Worm (Caenorhabditis elegans): Measurements from ENCODE around the gene etr-1.

etr-1 gene

ce11 chrII:161275-161674 lies 899 bp upstream of the etr-1 start:
- TF ChIP-seq nhr-11 (tag; optimal IDR thresholded peaks at IDR 0.05): peak; percentile 3
- no peak for TF ChIP-seq elt-1 (tag; optimal IDR thresholded peaks at IDR 0.05)

ce11 chrII:163229-163628 lies 1.1 kb downstream of the etr-1 start:
- TF ChIP-seq unc-39 (tag; optimal IDR thresholded peaks at IDR 0.05) (no peak), mml-1 (tag; optimal IDR thresholded peaks at IDR 0.05) (no peak), nfya-1 (tag; optimal IDR thresholded peaks at IDR 0.05; ENCODE audit: insufficient read depth) (no peak), sea-2 (GFP tag; optimal IDR thresholded peaks at IDR 0.05) (no peak), R02D3.7 (tag; optimal IDR thresholded peaks at IDR 0.05) (no peak), ceh-28 (tag; optimal IDR thresholded peaks at IDR 0.05) (no peak)

- TF ChIP-seq fkh-2 (tag; optimal IDR thresholded peaks at IDR 0.05) (no peak), jun-1 (tag; optimal IDR thresholded peaks at IDR 0.05) (no peak), ceh-82 (tag; optimal IDR thresholded peaks at IDR 0.05) (no peak), nhr-237 (tag; optimal IDR thresholded peaks at IDR 0.05) (no peak), ceh-16 (tag; optimal IDR thresholded peaks at IDR 0.05) (no peak), daf-12 (tag; optimal IDR thresholded peaks at IDR 0.05) (no peak), fos-1 (tag; optimal IDR thresholded peaks at IDR 0.05) (no peak), mdl-1 (tag; optimal IDR thresholded peaks at IDR 0.05) (no peak), eor-1 (tag; optimal IDR thresholded peaks at IDR 0.05) (no peak), sea-2 (GFP tag; optimal IDR thresholded peaks at IDR 0.05) (no peak), egl-27 (tag; optimal IDR thresholded peaks at IDR 0.05) (no peak), nhr-23 (tag; optimal IDR thresholded peaks at IDR 0.05) (no peak), nhr-28 (tag; optimal IDR thresholded peaks at IDR 0.05) (no peak), nhr-25 (tag; optimal IDR thresholded peaks at IDR 0.05) (no peak), zag-1 (tag; optimal IDR thresholded peaks at IDR 0.05) (no peak), lin-39 (tag; optimal IDR thresholded peaks at IDR 0.05) (no peak), snpc-4 (tag; optimal IDR thresholded peaks at IDR 0.05) (no peak)
These were observed 11.5 kb downstream of the etr-1 start, which contains the start of gene T01D1.7 for ce11 chrII:173679-174078. TSS of gene T01D1.7 (minus strand) at chrII:173779.

ce11 chrII:175868-176267 lies 13.7 kb downstream of the etr-1 start, which contains the start of gene T01D1.3:
TSS of gene T01D1.3 (minus strand) at chrII:175968.
- TF ChIP-seq pha-4 (tag; optimal IDR thresholded peaks at IDR 0.05): no peak
- no peak for TF ChIP-seq nhr-43 (tag; optimal IDR thresholded peaks at IDR 0.05; ENCODE audit: poor library complexity, severe bottlenecking)
- no peak for TF ChIP-seq sea-2 (GFP tag; optimal IDR thresholded peaks at IDR 0.05)
- TF ChIP-seq nhr-25 (tag; optimal IDR thresholded peaks at IDR 0.05): no peak
- no peak for TF ChIP-seq nhr-11 (tag; optimal IDR thresholded peaks at IDR 0.05)
- no peak for TF ChIP-seq fkh-10 (GFP tag; optimal IDR thresholded peaks at IDR 0.05)
- no peak for TF ChIP-seq mml-1 (tag; optimal IDR thresholded peaks at IDR 0.05)

ce11 chrII:176622-177021 lies 14.4 kb downstream of the etr-1 start:
- TF ChIP-seq ztf-4 (tag; optimal IDR thresholded peaks at IDR 0.05) (no peak), lin-39 (tag; optimal IDR thresholded peaks at IDR 0.05) (no peak), nhr-237 (tag; optimal IDR thresholded peaks at IDR 0.05) (no peak)

- TF ChIP-seq pha-4 (tag; optimal IDR thresholded peaks at IDR 0.05) (no peak), elt-1 (tag; optimal IDR thresholded peaks at IDR 0.05) (peak; percentile 33), R02D3.7 (tag; optimal IDR thresholded peaks at IDR 0.05) (no peak), mml-1 (tag; optimal IDR thresholded peaks at IDR 0.05) (no peak), nhr-12 (tag; optimal IDR thresholded peaks at IDR 0.05) (no peak), elt-3 (tag; optimal IDR thresholded peaks at IDR 0.05) (no peak), ceh-82 (tag; optimal IDR thresholded peaks at IDR 0.05) (no peak), jun-1 (tag; optimal IDR thresholded peaks at IDR 0.05) (no peak), ceh-28 (tag; optimal IDR thresholded peaks at IDR 0.05) (no peak), nhr-43 (tag; optimal IDR thresholded peaks at IDR 0.05; ENCODE audit: poor library complexity, severe bottlenecking) (no peak), ceh-16 (tag; optimal IDR thresholded peaks at IDR 0.05) (no peak), nhr-25 (tag; optimal IDR thresholded peaks at IDR 0.05) (peak; percentile 64)
These were observed 16.0 kb downstream of the etr-1 start for ce11 chrII:178146-178545.

ce11 chrII:178993-179392 lies 16.8 kb downstream of the etr-1 start, which contains the start of gene T01D1.4:
TSS of gene T01D1.4 (minus strand) at chrII:179093.
- TF ChIP-seq lsy-12 (tag; optimal IDR thresholded peaks at IDR 0.05): no peak
- no peak for TF ChIP-seq fos-1 (tag; optimal IDR thresholded peaks at IDR 0.05)
- no peak for TF ChIP-seq ZK546.5 (tag; optimal IDR thresholded peaks at IDR 0.05)
- TF ChIP-seq mdl-1 (tag; optimal IDR thresholded peaks at IDR 0.05): no peak
- TF ChIP-seq R02D3.7 (tag; optimal IDR thresholded peaks at IDR 0.05): no peak
- no peak for TF ChIP-seq nhr-43 (tag; optimal IDR thresholded peaks at IDR 0.05; ENCODE audit: poor library complexity, severe bottlenecking)
- TF ChIP-seq nhr-28 (tag; optimal IDR thresholded peaks at IDR 0.05): no peak

Measured in whole organism, L3 larva.